Worm (Caenorhabditis elegans) whole organism, L2 larva: ENCODE data around the gene T25G12.13.
"Not testable (repeated sequence)": the region's sequence is repeated elsewhere in the genome, so short reads cannot be mapped to it uniquely, and the experiment has no call there.

ENCODE experiments used
- ama-1 ChIP-seq: fragments of 150-350 bp; optimal IDR thresholded peaks from 2 replicates; lab custom pipeline; 2018; ENCODE audit warnings: inconsistent platforms
- ceh-82 ChIP-seq: fragments of 150-350 bp; optimal IDR thresholded peaks from 2 replicates; lab custom pipeline; 2014; ENCODE audit warnings: missing biosample characterization, missing genetic modification characterization
- crh-2 ChIP-seq: sonication (generic microtip); optimal IDR thresholded peaks from 2 replicates; lab custom pipeline; 2017; ENCODE audit warnings: missing biosample characterization, missing genetic modification characterization
- mab-5 ChIP-seq: fragments of 150-350 bp; optimal IDR thresholded peaks from 2 replicates; lab custom pipeline; 2014; ENCODE audit warnings: missing biosample characterization, missing genetic modification characterization
- nhr-11 ChIP-seq: fragments of 150-350 bp; optimal IDR thresholded peaks from 2 replicates; lab custom pipeline; 2014; ENCODE audit warnings: missing biosample characterization, missing genetic modification characterization
- nhr-237 ChIP-seq: fragments of 150-350 bp; optimal IDR thresholded peaks from 2 replicates; lab custom pipeline; 2014; ENCODE audit warnings: missing biosample characterization, missing genetic modification characterization
- unc-62 ChIP-seq: fragments of 150-350 bp; optimal IDR thresholded peaks from 2 replicates; lab custom pipeline; 2014; ENCODE audit warnings: missing biosample characterization, missing genetic modification reagents, missing genetic modification characterization

ce11 chrX:17255750-17256149, 12.6 kb downstream of the T25G12.13 start:
- TF ChIP-seq ceh-82 (tag; lab: Kevin White, UChicago); ama-1; crh-2 (tag; lab: Kevin White, UChicago); nhr-11 (tag; lab: Kevin White, UChicago); mab-5 (tag; lab: Kevin White, UChicago); unc-62 (GFP tag; lab: Kevin White, UChicago); nhr-237 (tag; lab: Kevin White, UChicago): not testable (repeated sequence)
